Fruit fly (Drosophila melanogaster) whole organism: ENCODE results near the gene Hr83.
A peak's percentile ranks its signal among the peaks of the same experiment; 100 is the strongest.

Experiments used
- CG8478 ChIP-seq: fragments of >200 bp; optimal IDR thresholded peaks from 2 replicates; lab custom pipeline; 2018; ENCODE audit warnings: inconsistent platforms
- Dll ChIP-seq: fragments of >200 bp; optimal IDR thresholded peaks from 2 replicates; lab custom pipeline; 2017
- EcR ChIP-seq, 2 experiments: fragments of >200 bp; optimal IDR thresholded peaks; 2 replicates each; lab custom pipeline; 2017; ENCODE audit warnings: missing biosample characterization in 2 of 2, missing genetic modification characterization in 2 of 2, missing genetic modification reagents in 2 of 2
- pan ChIP-seq: fragments of >200 bp; optimal IDR thresholded peaks from 2 replicates; lab custom pipeline; 2017
- psq ChIP-seq: fragments of >200 bp; optimal IDR thresholded peaks from 2 replicates; lab custom pipeline; 2017
- usp ChIP-seq: fragments of >200 bp; optimal IDR thresholded peaks from 2 replicates; lab custom pipeline; 2017; ENCODE audit warnings: missing biosample characterization, missing genetic modification characterization, mixed read lengths

Gene Hr83

DNA sequence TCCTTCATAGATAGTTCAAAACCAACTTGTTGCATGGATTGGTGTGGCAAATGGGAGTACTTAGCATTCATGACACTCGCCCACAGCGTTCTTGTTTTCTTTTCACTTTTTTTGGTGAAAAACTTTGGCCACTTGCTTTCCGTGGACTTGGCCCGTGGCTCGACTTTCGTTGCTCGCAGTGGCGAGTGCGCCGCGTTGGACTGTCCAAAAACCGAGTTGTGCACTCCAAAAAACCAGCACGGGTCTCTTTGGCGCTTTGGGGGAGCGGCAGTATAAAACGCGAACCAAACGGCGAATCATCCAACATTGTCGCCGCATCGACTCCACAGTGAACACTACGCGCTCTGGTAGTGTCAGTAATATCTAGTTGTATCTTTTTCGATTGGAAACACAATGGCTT, 9.2 kb upstream of the Hr83 start, which contains the start of gene Osi20:
Gene Osi20 (plus strand): TSS at position 301 of the 400 bp plus-strand sequence.
- TF ChIP-seq Dll (no peak), EcR (GFP tag; optimal IDR thresholded peaks at IDR 0.05; lab: Kevin White, UChicago) (no peak), usp (no peak)

DNA sequence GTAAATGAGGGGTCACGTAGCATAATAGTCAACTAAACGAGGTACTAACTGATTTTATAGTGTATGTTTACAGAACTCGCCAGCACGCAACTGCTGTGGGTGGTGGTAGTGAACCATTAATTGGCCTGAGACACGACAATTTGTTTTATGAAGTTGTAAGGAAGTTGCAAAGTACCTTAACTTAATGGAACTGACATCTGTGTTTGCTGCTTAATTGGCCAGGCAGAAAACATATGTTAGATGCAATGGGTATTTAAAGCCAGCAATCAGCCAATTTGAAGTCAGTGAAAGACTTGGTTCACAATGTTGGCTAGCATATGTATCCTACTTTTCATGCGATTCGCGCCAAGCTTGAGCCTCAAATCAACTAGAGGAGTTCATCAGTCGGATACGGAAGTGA, 7.4 kb upstream of the Hr83 start, which contains the start of gene CG17917:
Gene CG17917 (plus strand): TSS at position 301 of the 400 bp plus-strand sequence.
- TF ChIP-seq usp (no peak), Dll (no peak), pan (lab: Kevin White, UChicago) (no peak), EcR (GFP tag; optimal IDR thresholded peaks at IDR 0.05; lab: Kevin White, UChicago) (no peak), psq (lab: Kevin White, UChicago) (no peak), CG8478 (lab: Kevin White, UChicago) (no peak)

DNA sequence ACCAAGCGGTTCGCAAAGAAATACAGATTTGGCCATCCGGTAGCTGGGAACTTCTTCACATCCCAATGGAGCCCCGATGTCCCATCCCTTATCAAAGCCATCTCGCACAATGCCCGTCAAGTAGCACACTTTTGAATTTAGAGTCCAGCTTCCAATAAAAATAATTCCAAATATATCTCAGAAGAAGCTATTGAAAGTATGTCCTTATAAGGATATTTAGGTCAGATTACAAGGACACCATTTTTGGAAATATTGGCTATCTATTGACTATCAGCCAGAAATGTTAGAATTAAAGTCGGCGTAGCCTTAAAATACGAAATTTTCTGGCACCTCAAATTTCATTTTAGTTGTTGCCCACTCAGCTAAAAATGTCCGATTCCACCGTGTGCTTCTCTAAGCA, 6.3 kb upstream of the Hr83 start, which contains the start of gene CG10298:
Gene CG10298 (plus strand): TSS at position 301 of the 400 bp plus-strand sequence.
- TF ChIP-seq pan (lab: Kevin White, UChicago) (no peak), Dll (no peak), CG8478 (lab: Kevin White, UChicago) (no peak), psq (lab: Kevin White, UChicago) (no peak), EcR (GFP tag; optimal IDR thresholded peaks at IDR 0.05; lab: Kevin White, UChicago) (no peak), usp (no peak)

DNA sequence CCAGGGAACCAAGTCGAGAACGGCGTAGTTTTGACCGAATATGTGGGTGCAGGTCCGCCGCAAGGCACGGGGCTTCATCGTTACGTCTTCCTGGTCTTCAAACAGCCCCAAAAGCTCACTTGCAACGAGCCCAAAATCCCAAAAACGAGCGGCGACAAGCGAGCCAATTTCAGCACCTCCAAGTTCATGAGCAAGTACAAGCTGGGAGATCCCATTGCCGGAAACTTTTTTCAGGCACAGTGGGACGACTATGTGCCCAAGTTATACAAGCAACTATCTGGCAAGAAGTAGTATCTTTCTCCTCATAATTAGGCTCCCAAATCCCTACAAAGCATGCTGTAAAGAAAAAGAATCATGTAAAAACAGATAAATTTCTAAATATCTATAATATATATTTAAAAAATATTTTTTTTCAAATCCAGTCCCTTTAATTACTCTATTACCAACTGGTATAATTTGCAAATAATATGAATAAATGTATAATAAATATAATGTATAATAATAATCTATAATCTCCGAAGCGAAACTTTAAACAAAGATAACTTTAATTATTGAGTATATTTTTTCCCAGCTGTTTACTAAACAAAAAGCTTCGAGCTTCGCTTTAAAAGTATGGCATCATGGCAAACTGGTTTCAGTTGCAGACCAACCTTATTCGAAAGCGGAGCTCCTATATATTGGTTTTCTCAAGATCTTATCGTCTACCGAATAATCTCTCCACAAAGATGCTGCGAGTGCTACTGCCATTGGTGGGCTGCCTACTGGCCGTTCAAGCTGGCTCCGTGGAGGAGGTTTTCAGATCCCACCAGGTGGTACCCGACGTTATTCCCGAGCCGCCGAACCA, 5.4 kb upstream of the Hr83 start, which contains the start of gene CG17919:
Gene CG17919 (plus strand): TSS at position 634 of the 844 bp plus-strand sequence.
- TF ChIP-seq CG8478 (lab: Kevin White, UChicago), result no peak
- TF ChIP-seq Dll, result no peak
- TF ChIP-seq psq (lab: Kevin White, UChicago), result no peak
- TF ChIP-seq EcR (GFP tag; optimal IDR thresholded peaks at IDR 0.05; lab: Kevin White, UChicago), result no peak
- TF ChIP-seq usp, result no peak
- no peak for TF ChIP-seq pan (lab: Kevin White, UChicago)

DNA sequence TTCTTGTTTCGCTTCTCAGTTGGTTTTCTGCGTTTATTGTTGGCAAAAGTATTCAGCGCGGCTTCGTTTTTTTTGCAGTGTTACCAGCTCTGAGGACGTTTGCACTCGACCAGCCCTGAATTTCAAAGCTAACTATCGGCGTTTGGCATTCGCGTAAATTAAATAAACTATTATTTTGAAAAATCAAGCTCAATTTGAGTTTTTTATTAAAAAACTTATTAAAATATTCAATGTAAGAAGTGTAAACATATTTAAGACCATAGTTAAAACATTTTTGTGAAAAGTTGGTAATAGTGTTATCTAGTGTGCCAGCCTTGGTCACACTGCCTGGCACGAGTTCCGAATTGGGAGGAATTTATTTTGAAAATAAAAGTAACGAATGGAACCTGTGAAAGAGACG, 3.2 kb upstream of the Hr83 start, which contains the start of the genes SmD2 and CG18048:
Gene SmD2 (minus strand): TSS at position 98 of the 400 bp plus-strand sequence.
Gene CG18048 (plus strand): TSS at position 298 of the 400 bp plus-strand sequence.
- TF ChIP-seq Dll, result no peak
- no peak for TF ChIP-seq psq (lab: Kevin White, UChicago)
- TF ChIP-seq CG8478 (lab: Kevin White, UChicago), result no peak
- no peak for TF ChIP-seq pan (lab: Kevin White, UChicago)
- TF ChIP-seq EcR (GFP tag; optimal IDR thresholded peaks at IDR 0.05; lab: Kevin White, UChicago), result no peak
- TF ChIP-seq usp, result no peak

DNA sequence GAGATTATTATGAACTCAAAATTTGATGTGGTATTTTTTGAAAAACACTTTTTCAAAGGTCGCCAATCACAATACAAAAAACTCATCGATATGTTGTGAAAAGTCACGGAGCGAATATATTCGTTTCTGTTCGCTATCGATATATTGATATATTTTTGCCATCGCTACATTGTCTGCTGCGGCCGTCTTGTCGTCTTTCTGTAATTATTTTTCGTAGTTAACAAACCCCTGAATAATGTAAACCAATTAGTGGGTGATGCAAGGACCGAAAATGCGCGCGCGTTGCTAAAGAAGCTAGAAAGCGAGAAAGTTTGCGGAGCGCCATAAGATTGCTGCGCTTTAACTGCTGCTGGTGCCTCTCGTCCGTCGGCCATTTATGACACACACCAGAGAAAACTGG, 1.7 kb downstream of the Hr83 start, which contains the start of gene Pak:
Gene Pak (plus strand): TSS at position 142 of the 400 bp plus-strand sequence.
- no peak for TF ChIP-seq pan (lab: Kevin White, UChicago)
- no peak for TF ChIP-seq CG8478 (lab: Kevin White, UChicago)
- TF ChIP-seq psq (lab: Kevin White, UChicago), result no peak
- TF ChIP-seq EcR (GFP tag; optimal IDR thresholded peaks at IDR 0.05; lab: Kevin White, UChicago), result no peak
- no peak for TF ChIP-seq usp
- no peak for TF ChIP-seq Dll

DNA sequence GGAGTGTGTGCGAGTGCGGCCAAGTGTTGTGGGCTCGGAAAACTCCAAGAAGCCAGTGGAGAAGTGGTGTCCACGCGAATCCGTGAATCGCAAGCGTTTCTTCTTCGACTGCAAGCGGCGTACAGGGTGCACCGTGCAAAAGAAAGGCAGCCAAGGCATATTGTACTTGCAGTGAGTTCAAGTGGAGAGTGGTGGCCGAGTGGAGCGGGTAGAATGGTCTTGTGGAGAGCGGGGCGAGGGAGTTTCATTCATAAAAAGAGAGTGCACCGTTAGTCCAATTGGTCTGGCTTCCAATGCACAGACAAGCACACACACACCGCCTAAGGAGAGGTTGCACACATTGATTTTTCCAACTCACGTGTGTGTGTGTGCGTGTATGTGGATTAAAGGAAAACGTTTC, 2.1 kb downstream of the Hr83 start:
- TF ChIP-seq Dll (peak; percentile 23), usp (no peak)

DNA sequence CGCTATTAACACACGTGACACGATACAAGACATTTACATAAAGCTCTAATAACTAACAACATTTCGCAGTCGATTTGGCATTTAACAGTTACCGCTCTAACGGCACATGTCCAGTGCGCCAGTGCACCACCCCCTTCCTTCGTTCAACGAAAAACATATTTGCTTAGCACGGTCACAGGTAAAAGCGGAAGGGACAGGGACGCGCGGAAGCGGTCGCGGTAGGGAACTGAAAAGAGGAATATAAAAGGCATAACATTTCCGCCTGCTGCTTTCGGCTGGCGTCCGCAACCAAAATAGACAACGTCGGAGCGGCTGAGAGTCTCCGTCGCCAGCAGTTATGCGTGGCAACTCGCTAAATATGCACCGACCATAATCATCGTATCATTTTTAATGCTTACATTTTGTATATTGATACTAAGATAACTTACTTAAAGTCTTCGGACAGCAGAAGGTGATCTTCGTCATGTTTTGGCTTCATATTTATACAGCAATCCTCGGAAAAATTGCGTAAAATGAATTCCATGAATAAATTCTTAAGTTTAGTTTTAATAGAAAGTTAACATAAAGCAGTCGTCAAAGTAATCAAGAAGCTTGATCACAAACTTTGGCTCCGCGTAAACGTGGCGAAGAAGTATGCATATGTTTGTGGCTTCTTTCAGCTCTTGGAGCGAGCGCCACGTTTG, 2.8 kb downstream of the Hr83 start:
- TF ChIP-seq usp (no peak), EcR (GFP tag; optimal IDR thresholded peaks at IDR 0.05; lab: Kevin White, UChicago) (no peak), Dll (no peak), pan (lab: Kevin White, UChicago) (no peak), psq (lab: Kevin White, UChicago) (no peak), CG8478 (lab: Kevin White, UChicago) (no peak)

DNA sequence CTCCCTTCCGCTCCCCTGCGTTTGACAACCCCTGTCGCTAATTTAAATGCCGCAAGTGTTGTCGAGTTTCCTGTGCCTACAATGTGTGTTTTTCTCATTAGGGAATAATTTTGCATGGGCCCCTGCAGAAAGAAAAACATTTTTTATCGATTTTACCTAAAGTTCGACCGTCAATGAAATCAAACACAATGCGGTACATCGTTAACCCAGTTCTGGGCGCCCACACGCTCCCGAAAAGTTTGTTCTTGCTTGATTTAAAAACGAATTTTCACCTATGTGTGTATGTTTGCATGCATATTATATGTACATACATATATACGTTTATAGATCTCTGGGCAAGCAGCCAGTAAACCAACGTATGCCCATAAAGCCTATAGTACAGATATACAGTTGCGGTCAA, 3.4 kb downstream of the Hr83 start:
- TF ChIP-seq pan (lab: Kevin White, UChicago), result peak; percentile 31
- no peak for TF ChIP-seq CG8478 (lab: Kevin White, UChicago)
- TF ChIP-seq Dll, result no peak

DNA sequence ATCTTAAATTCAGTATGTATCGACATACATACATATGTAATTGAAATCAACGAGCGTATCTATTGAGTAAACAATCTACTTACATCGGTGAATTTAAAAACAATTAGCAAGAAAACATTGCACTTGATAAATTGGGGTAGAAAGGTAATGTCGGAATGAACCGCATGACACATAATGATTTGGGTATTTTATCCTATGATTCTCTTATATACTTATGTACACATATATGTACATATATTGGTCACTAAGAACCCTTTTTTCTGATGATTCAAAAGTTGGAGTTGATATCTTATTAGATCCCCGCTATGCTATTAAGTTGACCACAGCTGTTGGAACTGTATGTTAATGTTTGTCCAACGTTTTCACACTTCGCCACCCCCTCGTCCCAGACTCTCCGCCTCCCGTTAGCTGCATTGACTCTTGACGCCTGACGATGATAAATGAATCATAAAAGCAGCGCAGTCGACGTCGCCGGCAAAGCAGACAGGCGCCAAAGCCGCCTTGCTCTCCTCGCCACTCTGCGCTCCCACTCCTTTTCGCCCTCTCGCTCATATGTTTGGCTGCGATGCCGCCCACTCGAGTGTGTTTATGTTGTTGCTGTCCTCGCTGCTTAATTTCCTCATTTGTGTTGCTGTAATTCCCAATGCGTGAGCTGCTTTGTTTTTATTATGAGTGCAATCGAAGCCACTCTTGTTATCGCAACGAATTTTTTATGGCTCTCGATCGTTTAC, 4.0 kb downstream of the Hr83 start:
- no peak for TF ChIP-seq CG8478 (lab: Kevin White, UChicago)
- TF ChIP-seq Dll, result no peak
- TF ChIP-seq usp, result no peak
- no peak for TF ChIP-seq pan (lab: Kevin White, UChicago)
- no peak for TF ChIP-seq EcR (GFP tag; optimal IDR thresholded peaks at IDR 0.05; lab: Kevin White, UChicago)
- TF ChIP-seq psq (lab: Kevin White, UChicago), result no peak

DNA sequence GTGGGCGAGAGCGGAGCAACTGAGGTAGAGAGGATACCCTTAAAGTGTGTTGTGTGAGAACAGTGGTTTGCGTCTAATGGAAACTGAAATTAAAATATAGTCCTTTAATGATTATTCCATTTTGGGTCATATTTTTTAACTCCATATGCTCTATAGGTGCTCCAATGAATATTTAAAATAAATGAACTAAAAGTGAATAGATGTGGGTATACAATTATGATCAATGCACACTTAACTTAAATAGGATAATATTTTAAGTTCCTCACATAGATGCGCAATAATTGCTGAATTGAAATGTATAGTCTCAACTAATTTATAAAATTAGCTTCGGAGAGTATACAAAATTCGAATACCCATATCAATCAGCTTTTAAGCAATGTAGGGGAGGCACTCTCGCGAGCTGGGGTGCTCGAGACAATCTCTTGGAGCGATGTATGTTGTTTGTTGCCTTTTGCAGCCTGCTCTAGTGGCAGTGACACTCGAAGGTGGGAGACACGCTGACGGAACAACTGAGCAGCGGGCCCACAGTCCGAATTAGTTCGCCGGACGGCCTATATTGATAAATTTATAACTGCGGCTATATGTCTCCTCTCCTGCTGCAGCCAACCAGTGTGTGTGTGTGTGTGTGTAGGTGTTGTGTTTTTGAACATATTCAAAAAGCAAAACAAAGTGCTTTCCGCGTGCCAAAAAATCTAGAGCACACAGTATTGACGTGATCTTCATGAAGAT, 4.7 kb downstream of the Hr83 start:
- TF ChIP-seq psq (lab: Kevin White, UChicago) (no peak), CG8478 (lab: Kevin White, UChicago) (no peak), pan (lab: Kevin White, UChicago) (no peak), EcR (GFP tag; optimal IDR thresholded peaks at IDR 0.05; lab: Kevin White, UChicago) (no peak), usp (no peak), Dll (no peak)
